Fruit fly (Drosophila melanogaster): ENCODE data around the gene Hrb87F.

The Hrb87F gene

DNA sequence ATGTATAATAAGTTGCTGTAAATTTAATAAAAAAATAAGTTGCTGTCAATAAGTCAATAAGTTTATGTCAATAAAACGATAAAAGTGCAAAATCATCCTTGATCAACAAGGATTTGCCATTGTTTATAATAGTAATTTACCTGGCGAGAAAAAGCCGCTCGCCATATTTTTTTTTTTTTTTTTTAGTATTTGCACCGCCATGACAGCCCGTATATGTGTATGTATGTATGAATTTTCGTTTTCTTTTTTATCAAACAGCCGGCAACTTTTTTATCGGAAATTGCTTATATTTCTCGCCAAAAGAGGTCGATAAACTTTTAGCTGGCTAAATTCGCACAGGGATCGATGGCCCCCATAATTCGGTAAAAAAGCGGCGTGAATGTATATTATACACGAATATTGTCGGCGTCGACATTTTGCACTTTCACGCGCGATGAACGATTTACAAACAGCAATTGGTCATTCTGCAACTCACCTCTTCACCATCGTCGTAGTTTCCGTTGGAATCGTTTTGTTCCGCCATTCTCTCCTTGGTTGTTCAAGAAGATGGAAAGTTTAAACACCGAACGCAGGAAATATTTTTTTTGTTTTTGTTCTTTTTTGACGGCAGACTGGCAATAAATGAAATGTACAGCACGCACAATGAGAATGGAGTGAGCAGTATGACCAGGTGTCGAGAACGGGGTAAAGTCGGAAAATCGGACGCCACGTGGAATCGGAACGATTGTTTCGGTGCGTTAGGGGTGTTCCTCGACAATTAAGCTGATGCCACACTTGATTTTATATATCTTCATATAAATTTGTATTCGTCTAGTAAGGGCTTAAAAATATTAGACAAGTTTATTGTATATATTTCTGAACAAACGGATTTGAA lies at the start of gene Hrb87F (continued):
- no peak for TF ChIP-seq CG15696 (tag; optimal IDR thresholded peaks at IDR 0.05)
- peak; percentile 28; the same call in 1 of the 2 replicates for TF ChIP-seq MBD-R2 (GFP tag; IDR thresholded peaks at IDR 0.05)
- TF ChIP-seq lov (optimal IDR thresholded peaks at IDR 0.05) = no peak
- peak; percentile 22; the same call in 1 of the 3 replicates for TF ChIP-seq lov (GFP tag; IDR thresholded peaks at IDR 0.05)
- no peak for TF ChIP-seq CG12104 (GFP tag; optimal IDR thresholded peaks at IDR 0.05)
- TF ChIP-seq CG3163 (GFP tag; optimal IDR thresholded peaks at IDR 0.05) = no peak
- peak; percentile 15 for TF ChIP-seq CG4617 (GFP tag; optimal IDR thresholded peaks at IDR 0.05; ENCODE audit: borderline replicate concordance)
- no peak for TF ChIP-seq cato (GFP tag; optimal IDR thresholded peaks at IDR 0.05; ENCODE audit: borderline replicate concordance)
- no peak for TF ChIP-seq CG12236 (GFP tag; optimal IDR thresholded peaks at IDR 0.05)
- TF ChIP-seq NC2β (GFP tag; optimal IDR thresholded peaks at IDR 0.05) = no peak
- TF ChIP-seq abd-A (tag; optimal IDR thresholded peaks at IDR 0.05) = no peak
- no peak for TF ChIP-seq Oli (tag; optimal IDR thresholded peaks at IDR 0.05)
- no peak for TF ChIP-seq CG14965 (GFP tag; optimal IDR thresholded peaks at IDR 0.05; ENCODE audit: borderline replicate concordance)
- TF ChIP-seq CG8281 (tag; optimal IDR thresholded peaks at IDR 0.05) = no peak
- TF ChIP-seq CG12942 (GFP tag; optimal IDR thresholded peaks at IDR 0.05) = no peak
- TF ChIP-seq wek (GFP tag; optimal IDR thresholded peaks at IDR 0.05) = peak; percentile 88
- TF ChIP-seq CHES-1-like (GFP tag; optimal IDR thresholded peaks at IDR 0.05) = peak; percentile 21
- TF ChIP-seq CG17385 (GFP tag; optimal IDR thresholded peaks at IDR 0.05) = no peak
- TF ChIP-seq CG11085 (GFP tag; IDR thresholded peaks at IDR 0.05) = 0 out of 2 replicates have a peak, but pooled peaks have one; percentile 38
- TF ChIP-seq CG5180 (GFP tag; optimal IDR thresholded peaks at IDR 0.05) = no peak
- TF ChIP-seq ab (GFP tag; optimal IDR thresholded peaks at IDR 0.05) = no peak
- no peak for TF ChIP-seq Dfd (GFP tag; optimal IDR thresholded peaks at IDR 0.05)
- TF ChIP-seq stwl (tag; optimal IDR thresholded peaks at IDR 0.05) = no peak
- no peak for TF ChIP-seq Dbx (GFP tag; IDR thresholded peaks at IDR 0.05)
- TF ChIP-seq slp2 (GFP tag; optimal IDR thresholded peaks at IDR 0.05) = no peak
- no peak for TF ChIP-seq bab2 (GFP tag; optimal IDR thresholded peaks at IDR 0.05)
- TF ChIP-seq CG6272 (GFP tag; IDR thresholded peaks at IDR 0.05) = peak; percentile 46; the same call in 1 of the 2 replicates
- no peak for TF ChIP-seq Nf-YA (GFP tag; IDR thresholded peaks at IDR 0.05)
- no peak for TF ChIP-seq D19A (tag; optimal IDR thresholded peaks at IDR 0.05)
- TF ChIP-seq H15 (GFP tag; IDR thresholded peaks at IDR 0.05) = no peak
- TF ChIP-seq CG7357 (GFP tag; IDR thresholded peaks at IDR 0.05) = 0 out of 3 replicates have a peak, but pooled peaks have one; percentile 11
- peak; percentile 60 for TF ChIP-seq gfzf (GFP tag; optimal IDR thresholded peaks at IDR 0.05)
- TF ChIP-seq CG14050 (GFP tag; IDR thresholded peaks at IDR 0.05) = no peak
- no peak for TF ChIP-seq zf30C (GFP tag; optimal IDR thresholded peaks at IDR 0.05)
- no peak for TF ChIP-seq CG6791 (GFP tag; IDR thresholded peaks at IDR 0.05; ENCODE audit: partially characterized antibody)
- TF ChIP-seq tgo (GFP tag; IDR thresholded peaks at IDR 0.05) = no peak
- no peak for TF ChIP-seq sens-2 (GFP tag; IDR thresholded peaks at IDR 0.05)
- peak; percentile 68 for TF ChIP-seq Rfx (GFP tag; IDR thresholded peaks at IDR 0.05)
- peak; percentile 55 for TF ChIP-seq CG17359 (tag; optimal IDR thresholded peaks at IDR 0.05)
- no peak for TF ChIP-seq CG31388 (GFP tag; optimal IDR thresholded peaks at IDR 0.05)
- TF ChIP-seq CG10979 (tag; optimal IDR thresholded peaks at IDR 0.05) = no peak
- TF ChIP-seq sd (tag; optimal IDR thresholded peaks at IDR 0.05) = no peak
- TF ChIP-seq Sox102F (GFP tag; optimal IDR thresholded peaks at IDR 0.05) = no peak
- TF ChIP-seq ind (GFP tag; optimal IDR thresholded peaks at IDR 0.05) = no peak
- TF ChIP-seq Sry-δ (GFP tag; optimal IDR thresholded peaks at IDR 0.05) = peak; percentile 29
- TF ChIP-seq nom (GFP tag; optimal IDR thresholded peaks at IDR 0.05) = peak; percentile 49
- TF ChIP-seq CG32767 (GFP tag; IDR thresholded peaks at IDR 0.05) = no peak
- TF ChIP-seq org-1 (GFP tag; optimal IDR thresholded peaks at IDR 0.05) = no peak
- peak in 1 of 2 experiments; percentile 9 for TF ChIP-seq bsh (GFP tag; optimal IDR thresholded peaks at IDR 0.05)
